Worm (Caenorhabditis elegans): ENCODE measurements around the gene B0336.12.

Gene B0336.12

ce11 chrIII:5701491-5701890, 8.5 kb downstream of the B0336.12 start:
- TF ChIP-seq ztf-23 (GFP tag; IDR thresholded peaks at IDR 0.05) (no peak), med-1 (GFP tag; optimal IDR thresholded peaks at IDR 0.05; ENCODE audit: insufficient read depth) (no peak), flt-1 (GFP tag; IDR thresholded peaks at IDR 0.05) (no peak), cog-1 (tag; optimal IDR thresholded peaks at IDR 0.05) (no peak), T22C8.4 (GFP tag; IDR thresholded peaks at IDR 0.05) (no peak), klf-2 (GFP tag; conservative IDR thresholded peaks at IDR 0.05) (no peak), ref-1 (GFP tag; conservative IDR thresholded peaks at IDR 0.05) (no peak), tab-1 (GFP tag; IDR thresholded peaks at IDR 0.05) (no peak), ztf-29 (GFP tag; IDR thresholded peaks at IDR 0.05) (no peak)

ce11 chrIII:5697963-5698730, 11.8 kb downstream of the B0336.12 start, which contains the start of the genes lgg-3 and rgs-5:
lgg-3 (minus strand) TSS chrIII:5698013.
rgs-5 (plus strand) TSS chrIII:5698555.
- TF ChIP-seq cog-1 (tag; optimal IDR thresholded peaks at IDR 0.05) = no peak
- TF ChIP-seq ztf-29 (GFP tag; IDR thresholded peaks at IDR 0.05) = no peak
- no peak for TF ChIP-seq klf-2 (GFP tag; conservative IDR thresholded peaks at IDR 0.05)
- no peak for TF ChIP-seq ref-1 (GFP tag; conservative IDR thresholded peaks at IDR 0.05)
- no peak for TF ChIP-seq T22C8.4 (GFP tag; IDR thresholded peaks at IDR 0.05)
- TF ChIP-seq flt-1 (GFP tag; IDR thresholded peaks at IDR 0.05) = no peak
- no peak for TF ChIP-seq ztf-23 (GFP tag; IDR thresholded peaks at IDR 0.05)
- no peak for TF ChIP-seq tab-1 (GFP tag; IDR thresholded peaks at IDR 0.05)
- TF ChIP-seq med-1 (GFP tag; optimal IDR thresholded peaks at IDR 0.05; ENCODE audit: insufficient read depth) = no peak

DNA sequence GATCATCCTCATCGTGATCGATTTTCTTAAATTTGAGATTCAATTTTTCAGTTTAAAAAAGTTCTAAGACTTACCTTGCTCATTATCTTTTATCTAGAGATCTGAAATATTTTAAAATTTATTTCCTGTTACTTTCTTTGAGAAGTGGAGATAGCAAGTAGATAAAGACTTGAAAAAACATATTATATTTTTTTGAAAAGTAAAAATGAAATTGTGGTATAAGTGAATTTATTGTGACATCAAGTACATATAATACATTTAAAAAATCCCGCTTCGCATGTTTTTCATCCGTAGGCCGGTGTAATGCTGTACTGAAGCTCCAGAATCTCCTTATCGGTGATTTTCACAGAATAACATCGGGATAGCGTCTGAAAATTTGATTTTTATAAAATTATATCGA, 12.7 kb downstream of the B0336.12 start, which contains the start of gene B0336.7:
Gene B0336.7, minus strand, starts transcription at position 101 of the 400 bp plus-strand sequence.
- TF ChIP-seq cog-1 (tag; optimal IDR thresholded peaks at IDR 0.05) (no peak), klf-2 (GFP tag; conservative IDR thresholded peaks at IDR 0.05) (no peak), T22C8.4 (GFP tag; IDR thresholded peaks at IDR 0.05) (no peak), tab-1 (GFP tag; IDR thresholded peaks at IDR 0.05) (no peak), med-1 (GFP tag; optimal IDR thresholded peaks at IDR 0.05; ENCODE audit: insufficient read depth) (no peak), ztf-23 (GFP tag; IDR thresholded peaks at IDR 0.05) (no peak), ref-1 (GFP tag; conservative IDR thresholded peaks at IDR 0.05) (no peak), flt-1 (GFP tag; IDR thresholded peaks at IDR 0.05) (no peak), ztf-29 (GFP tag; IDR thresholded peaks at IDR 0.05) (no peak)

DNA sequence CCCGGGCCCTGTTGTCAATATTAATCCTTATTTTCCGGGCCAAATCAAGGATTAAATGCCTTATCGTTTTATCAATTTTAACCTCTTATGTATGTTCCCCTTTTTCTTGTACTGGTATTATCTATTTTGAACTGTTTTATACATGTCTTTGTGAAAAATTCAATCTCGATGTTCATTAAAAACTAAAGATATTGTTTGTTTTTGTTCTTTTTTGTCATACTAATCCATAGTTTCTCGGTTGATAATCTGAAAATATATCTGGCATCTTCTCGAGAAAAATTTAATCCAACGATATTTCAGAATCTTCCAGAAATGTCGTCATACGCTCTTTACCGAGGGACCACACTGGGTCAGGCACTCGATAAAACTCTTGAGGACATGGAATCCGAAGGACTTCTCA, 16.2 kb downstream of the B0336.12 start, which contains the start of gene B0336.13:
Gene B0336.13, plus strand, starts transcription at position 301 of the 400 bp plus-strand sequence.
- TF ChIP-seq ztf-29 (GFP tag; IDR thresholded peaks at IDR 0.05) = no peak

DNA sequence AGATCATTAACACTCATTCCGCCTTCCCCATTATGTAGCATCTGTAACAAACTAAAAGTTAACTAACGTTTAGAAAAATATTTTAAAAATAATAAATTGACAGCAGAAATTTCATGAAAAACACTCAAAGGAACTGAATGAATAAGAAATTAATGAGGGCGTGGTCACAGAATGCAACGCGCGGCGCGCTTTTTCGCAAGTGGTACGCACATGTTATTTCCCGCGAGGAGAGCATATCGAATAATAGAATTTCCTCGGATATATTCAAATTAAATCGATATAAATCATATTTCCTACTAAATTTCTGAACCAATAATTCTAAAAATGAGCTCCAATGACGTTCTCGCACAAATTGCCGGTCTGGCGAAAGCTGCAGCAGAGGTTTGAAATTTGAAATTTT, 17.3 kb downstream of the B0336.12 start, which contains the start of the genes abi-1 and arle-14:
Gene abi-1, minus strand, starts transcription at position 51 of the 400 bp plus-strand sequence.
Gene arle-14, plus strand, starts transcription at position 217 of the 400 bp plus-strand sequence.
- TF ChIP-seq med-1 (GFP tag; optimal IDR thresholded peaks at IDR 0.05; ENCODE audit: insufficient read depth) (no peak), ztf-23 (GFP tag; IDR thresholded peaks at IDR 0.05) (no peak), cog-1 (tag; optimal IDR thresholded peaks at IDR 0.05) (no peak), tab-1 (GFP tag; IDR thresholded peaks at IDR 0.05) (no peak), T22C8.4 (GFP tag; IDR thresholded peaks at IDR 0.05) (no peak), ztf-29 (GFP tag; IDR thresholded peaks at IDR 0.05) (no peak), klf-2 (GFP tag; conservative IDR thresholded peaks at IDR 0.05) (no peak), ref-1 (GFP tag; conservative IDR thresholded peaks at IDR 0.05) (no peak), flt-1 (GFP tag; IDR thresholded peaks at IDR 0.05) (no peak)

- TF ChIP-seq klf-2 (GFP tag; conservative IDR thresholded peaks at IDR 0.05) (no peak), T22C8.4 (GFP tag; IDR thresholded peaks at IDR 0.05) (no peak), ref-1 (GFP tag; conservative IDR thresholded peaks at IDR 0.05) (no peak)
Observed at ce11 chrIII:5691826-5692225, 18.1 kb downstream of the B0336.12 start.

DNA sequence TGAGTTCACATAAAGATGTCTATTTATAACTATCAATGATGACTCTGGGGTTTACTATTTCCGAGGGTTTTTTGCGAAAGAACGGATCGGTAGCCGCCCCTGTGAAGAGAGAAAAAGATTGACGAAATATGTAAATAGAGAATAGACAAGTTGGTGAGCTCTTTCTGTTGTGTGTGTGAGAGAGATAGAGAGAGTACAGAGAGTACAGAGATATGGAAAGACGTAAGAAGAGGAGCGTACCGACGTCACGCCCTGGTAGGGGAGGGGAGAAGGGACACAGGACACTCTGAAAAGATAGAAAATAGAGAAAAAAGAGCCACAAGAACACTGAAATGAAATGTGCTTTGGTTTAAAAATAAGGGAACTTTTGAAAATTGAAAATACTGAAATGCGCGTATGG, 21.7 kb downstream of the B0336.12 start:
- TF ChIP-seq klf-2 (GFP tag; conservative IDR thresholded peaks at IDR 0.05) (no peak), T22C8.4 (GFP tag; IDR thresholded peaks at IDR 0.05) (no peak), tab-1 (GFP tag; IDR thresholded peaks at IDR 0.05) (no peak), flt-1 (GFP tag; IDR thresholded peaks at IDR 0.05) (no peak), med-1 (GFP tag; optimal IDR thresholded peaks at IDR 0.05; ENCODE audit: insufficient read depth) (no peak), cog-1 (tag; optimal IDR thresholded peaks at IDR 0.05) (no peak), ref-1 (GFP tag; conservative IDR thresholded peaks at IDR 0.05) (no peak), ztf-23 (GFP tag; IDR thresholded peaks at IDR 0.05) (no peak), ztf-29 (GFP tag; IDR thresholded peaks at IDR 0.05) (no peak)

DNA sequence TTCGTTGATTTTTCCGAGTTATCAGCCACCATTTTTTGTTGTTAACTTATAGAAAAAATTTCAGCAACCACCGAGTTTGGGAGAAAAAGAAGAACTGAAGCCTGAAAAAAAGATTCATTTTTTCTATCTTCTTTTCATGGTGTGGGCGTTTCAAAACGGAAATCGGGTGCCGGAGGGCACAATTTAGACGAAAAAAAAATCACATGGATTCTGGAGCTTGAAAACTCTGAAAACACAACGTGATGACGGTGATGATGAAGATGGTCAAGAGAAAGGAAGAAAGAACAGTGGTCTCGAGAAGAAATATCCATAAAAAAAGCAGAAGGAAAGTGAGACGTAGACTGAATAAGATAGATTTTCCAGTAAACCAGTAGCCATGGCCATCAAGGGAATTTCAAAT, 25.9 kb downstream of the B0336.12 start, which contains the start of gene rcan-1:
Gene rcan-1, minus strand, starts transcription at position 101 of the 400 bp plus-strand sequence.
- TF ChIP-seq tab-1 (GFP tag; IDR thresholded peaks at IDR 0.05) (no peak), cog-1 (tag; optimal IDR thresholded peaks at IDR 0.05) (no peak), flt-1 (GFP tag; IDR thresholded peaks at IDR 0.05) (no peak), med-1 (GFP tag; optimal IDR thresholded peaks at IDR 0.05; ENCODE audit: insufficient read depth) (no peak), ref-1 (GFP tag; conservative IDR thresholded peaks at IDR 0.05) (no peak), ztf-29 (GFP tag; IDR thresholded peaks at IDR 0.05) (no peak), T22C8.4 (GFP tag; IDR thresholded peaks at IDR 0.05) (no peak), klf-2 (GFP tag; conservative IDR thresholded peaks at IDR 0.05) (no peak), ztf-23 (GFP tag; IDR thresholded peaks at IDR 0.05) (no peak)

- TF ChIP-seq tab-1 (GFP tag; IDR thresholded peaks at IDR 0.05) (no peak), ref-1 (GFP tag; conservative IDR thresholded peaks at IDR 0.05) (no peak), ztf-29 (GFP tag; IDR thresholded peaks at IDR 0.05) (no peak), med-1 (GFP tag; optimal IDR thresholded peaks at IDR 0.05; ENCODE audit: insufficient read depth) (no peak), ztf-23 (GFP tag; IDR thresholded peaks at IDR 0.05) (no peak)
Observed at ce11 chrIII:5680141-5680540, 29.8 kb downstream of the B0336.12 start, which contains the start of gene pst-2. pst-2 (plus strand) TSS chrIII:5680433.

DNA sequence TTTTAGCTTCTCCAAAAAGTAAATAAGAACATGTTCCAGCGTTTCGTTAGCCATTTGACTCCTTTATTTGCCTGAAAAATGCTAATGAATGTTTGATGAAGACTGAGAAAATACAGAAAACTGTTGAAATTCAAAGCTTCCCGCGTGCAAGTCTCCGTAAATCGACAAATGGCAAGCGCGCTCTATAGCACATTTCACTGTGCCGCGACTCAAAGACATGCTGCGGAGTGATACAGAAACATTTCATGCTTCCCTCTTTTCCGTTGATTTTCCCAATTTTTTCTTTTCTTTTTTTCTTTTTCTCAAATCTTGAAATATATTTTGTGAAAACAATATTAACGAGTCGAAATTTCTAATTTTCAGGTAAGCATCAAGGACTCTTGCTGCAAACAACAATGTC, 31.0 kb downstream of the B0336.12 start, which contains the start of the genes ska-3 and rps-12:
Gene ska-3, minus strand, starts transcription at position 71 of the 400 bp plus-strand sequence.
Gene rps-12, plus strand, starts transcription at position 364 of the 400 bp plus-strand sequence.
- TF ChIP-seq med-1 (GFP tag; optimal IDR thresholded peaks at IDR 0.05; ENCODE audit: insufficient read depth) (peak; percentile 45), ztf-23 (GFP tag; IDR thresholded peaks at IDR 0.05) (peak; percentile 92), klf-2 (GFP tag; conservative IDR thresholded peaks at IDR 0.05) (0 out of 2 replicates have a peak, but pooled peaks have one; percentile 42), ref-1 (GFP tag; conservative IDR thresholded peaks at IDR 0.05) (no peak), flt-1 (GFP tag; IDR thresholded peaks at IDR 0.05) (peak; percentile 87), tab-1 (GFP tag; IDR thresholded peaks at IDR 0.05) (peak; percentile 71; the same call in 1 of the 2 replicates), T22C8.4 (GFP tag; IDR thresholded peaks at IDR 0.05) (peak; percentile 57; the same call in 1 of the 2 replicates), cog-1 (tag; optimal IDR thresholded peaks at IDR 0.05) (peak; percentile 97), ztf-29 (GFP tag; IDR thresholded peaks at IDR 0.05) (no peak)
